Fruit fly (Drosophila melanogaster) whole organism, embryonic: ENCODE measurements around the gene CG6933.

Source experiments
- BEAF-32 ChIP-seq: fragments of 200-800 bp; sonication (Bioruptor generic); optimal IDR thresholded peaks from 3 replicates; lab custom pipeline; 2017; ENCODE audit warnings: missing biosample characterization, missing genetic modification characterization, mild to moderate bottlenecking, moderate library complexity, missing genetic modification reagents
- CG10321 ChIP-seq: fragments of 200-800 bp; sonication (Bioruptor generic); IDR thresholded peaks from 2 replicates; pipeline ENCODE4 v1.3.6; 2022; ENCODE audit warnings: missing biosample characterization, missing genetic modification characterization
- CG10366 ChIP-seq: fragments of 200-800 bp; sonication (Bioruptor generic); IDR thresholded peaks from 2 replicates; pipeline ENCODE4 v1.3.6; 2022; ENCODE audit warnings: missing biosample characterization, missing genetic modification characterization
- CG11398 ChIP-seq: fragments of 200-800 bp; sonication (Bioruptor generic); optimal IDR thresholded peaks from 2 replicates; lab custom pipeline; 2016; ENCODE audit warnings: missing biosample characterization, missing genetic modification characterization
- CG11456 ChIP-seq: fragments of 200-800 bp; sonication (Bioruptor generic); IDR thresholded peaks from 3 replicates; pipeline ENCODE4 v1.3.6; 2022; ENCODE audit warnings: missing biosample characterization, missing genetic modification characterization
- CG12104 ChIP-seq: fragments of 200-800 bp; sonication (Bioruptor generic); optimal IDR thresholded peaks from 3 replicates; lab custom pipeline; 2016; ENCODE audit warnings: missing biosample characterization, missing genetic modification characterization
- CG12236 ChIP-seq: fragments of 200-800 bp; sonication (Bioruptor generic); optimal IDR thresholded peaks from 2 replicates; lab custom pipeline; 2016; ENCODE audit warnings: missing biosample characterization, missing genetic modification characterization
- CG12659 ChIP-seq: fragments of 200-800 bp; sonication (Bioruptor generic); optimal IDR thresholded peaks from 3 replicates; lab custom pipeline; 2017; ENCODE audit warnings: mild to moderate bottlenecking, missing biosample characterization, missing genetic modification reagents, missing genetic modification characterization
- CG13894 ChIP-seq: fragments of 200-800 bp; sonication (Bioruptor generic); optimal IDR thresholded peaks from 3 replicates; lab custom pipeline; 2018; ENCODE audit warnings: missing biosample characterization, mild to moderate bottlenecking, missing genetic modification characterization, moderate library complexity
- CG14441 ChIP-seq: fragments of 200-800 bp; sonication (Bioruptor generic); IDR thresholded peaks from 2 replicates; pipeline ENCODE4 v1.3.6; 2022; ENCODE audit warnings: missing biosample characterization, missing genetic modification characterization
- CG15269 ChIP-seq: fragments of 200-800 bp; sonication (Bioruptor generic); optimal IDR thresholded peaks from 2 replicates; lab custom pipeline; 2018; ENCODE audit warnings: missing biosample characterization, mild to moderate bottlenecking, missing genetic modification characterization, moderate library complexity
- CG15514 ChIP-seq: fragments of 200-800 bp; sonication (Bioruptor generic); optimal IDR thresholded peaks from 3 replicates; lab custom pipeline; 2017; ENCODE audit warnings: missing biosample characterization, missing genetic modification characterization, mild to moderate bottlenecking, moderate library complexity, missing genetic modification reagents
- CG16813 ChIP-seq: fragments of 200-800 bp; sonication (Bioruptor generic); IDR thresholded peaks from 3 replicates; pipeline ENCODE4 v1.3.6; 2022; ENCODE audit warnings: missing biosample characterization, missing genetic modification characterization; ENCODE audit not compliant: partially characterized antibody
- CG16815 ChIP-seq: fragments of 200-800 bp; sonication (Bioruptor generic); optimal IDR thresholded peaks from 3 replicates; lab custom pipeline; 2017; ENCODE audit warnings: missing biosample characterization, mild to moderate bottlenecking, missing genetic modification characterization
- CG18619 ChIP-seq: fragments of 200-800 bp; sonication (Bioruptor generic); optimal IDR thresholded peaks from 3 replicates; lab custom pipeline; 2017; ENCODE audit warnings: missing biosample characterization, mild to moderate bottlenecking, missing genetic modification characterization
- CG2889 ChIP-seq: fragments of 200-800 bp; sonication (Bioruptor generic); IDR thresholded peaks from 3 replicates; pipeline ENCODE4 v1.3.6; 2022; ENCODE audit warnings: missing biosample characterization, missing genetic modification characterization
- CG31441 ChIP-seq: fragments of 200-800 bp; sonication (Bioruptor generic); IDR thresholded peaks from 2 replicates; pipeline ENCODE4 v1.3.6; 2022; ENCODE audit warnings: missing biosample characterization, missing genetic modification characterization
- CG4820 ChIP-seq: fragments of 200-800 bp; sonication (Bioruptor generic); optimal IDR thresholded peaks from 3 replicates; lab custom pipeline; 2016; ENCODE audit warnings: missing biosample characterization, missing genetic modification characterization
- CG5245 ChIP-seq: fragments of 200-800 bp; sonication (Bioruptor generic); optimal IDR thresholded peaks from 3 replicates; lab custom pipeline; 2016; ENCODE audit warnings: missing biosample characterization, missing genetic modification characterization
- CG6254 ChIP-seq: fragments of 200-800 bp; sonication (Bioruptor generic); optimal IDR thresholded peaks from 3 replicates; lab custom pipeline; 2017; ENCODE audit warnings: mild to moderate bottlenecking, missing biosample characterization, missing genetic modification reagents, missing genetic modification characterization
- CG6654 ChIP-seq: fragments of 200-800 bp; sonication (Bioruptor generic); optimal IDR thresholded peaks from 2 replicates; lab custom pipeline; 2017; ENCODE audit warnings: missing biosample characterization, mild to moderate bottlenecking, missing genetic modification characterization
- CHES-1-like ChIP-seq: fragments of 200-800 bp; sonication (Bioruptor generic); optimal IDR thresholded peaks from 2 replicates; lab custom pipeline; 2016; ENCODE audit warnings: missing biosample characterization, missing genetic modification characterization
- Dbx ChIP-seq: fragments of 200-800 bp; sonication (Bioruptor generic); IDR thresholded peaks from 3 replicates; pipeline ENCODE4 v1.3.6; 2022; ENCODE audit warnings: missing biosample characterization, missing genetic modification characterization
- Dref ChIP-seq: fragments of 200-800 bp; sonication (Bioruptor generic); IDR thresholded peaks from 2 replicates; pipeline ENCODE4 v1.3.6; 2022; ENCODE audit warnings: missing biosample characterization, missing genetic modification characterization
- ERR ChIP-seq: fragments of 200-800 bp; sonication (Bioruptor generic); optimal IDR thresholded peaks from 2 replicates; lab custom pipeline; 2016; ENCODE audit warnings: missing biosample characterization, missing genetic modification characterization
- Hr3 ChIP-seq: fragments of 200-800 bp; sonication (Bioruptor generic); optimal IDR thresholded peaks from 3 replicates; lab custom pipeline; 2016; ENCODE audit warnings: missing biosample characterization, missing genetic modification characterization
- Jarid2 ChIP-seq: fragments of 200-800 bp; sonication (Bioruptor generic); optimal IDR thresholded peaks from 3 replicates; lab custom pipeline; 2017; ENCODE audit warnings: mild to moderate bottlenecking, missing biosample characterization, missing genetic modification reagents, missing genetic modification characterization
- MBD-R2 ChIP-seq: fragments of 200-800 bp; sonication (Bioruptor generic); IDR thresholded peaks from 2 replicates; pipeline ENCODE4 v1.3.6; 2022; ENCODE audit warnings: missing biosample characterization, missing genetic modification characterization
- Oli ChIP-seq: fragments of 200-800 bp; sonication (Bioruptor generic); optimal IDR thresholded peaks from 2 replicates; lab custom pipeline; 2018; ENCODE audit warnings: missing biosample characterization, mild to moderate bottlenecking, missing genetic modification characterization, moderate library complexity
- Opbp ChIP-seq: fragments of 200-800 bp; sonication (Bioruptor generic); IDR thresholded peaks from 3 replicates; pipeline ENCODE4 v1.3.6; 2022; ENCODE audit warnings: missing biosample characterization, missing genetic modification characterization; ENCODE audit not compliant: partially characterized antibody
- Ravus ChIP-seq: fragments of 200-800 bp; sonication (Bioruptor generic); IDR thresholded peaks from 2 replicates; pipeline ENCODE4 v1.3.6; 2022; ENCODE audit warnings: missing biosample characterization, missing genetic modification characterization
- Scr ChIP-seq: fragments of 200-800 bp; sonication (Bioruptor generic); IDR thresholded peaks from 2 replicates; pipeline ENCODE4 v1.3.6; 2022; ENCODE audit warnings: missing biosample characterization, missing genetic modification characterization; ENCODE audit not compliant: partially characterized antibody
- Spps ChIP-seq: fragments of 200-800 bp; sonication (Bioruptor generic); optimal IDR thresholded peaks from 2 replicates; lab custom pipeline; 2018; ENCODE audit warnings: missing biosample characterization, mild to moderate bottlenecking, missing genetic modification characterization
- Trl ChIP-seq, 3 experiments: fragments of >200 bp in 2 of 3; fragments of 200-800 bp in 1 of 3; sonication (Bioruptor generic) in 1 of 3; optimal IDR thresholded peaks; 2 replicates in 1 of 3; 3 replicates in 2 of 3; lab custom pipeline; 2016 to 2017; ENCODE audit warnings: missing biosample characterization in 1 of 3, missing genetic modification characterization in 1 of 3
- ab ChIP-seq: fragments of 200-800 bp; sonication (Bioruptor generic); optimal IDR thresholded peaks from 2 replicates; lab custom pipeline; 2016; ENCODE audit warnings: missing biosample characterization, missing genetic modification characterization
- al ChIP-seq: fragments of 200-800 bp; sonication (Bioruptor generic); IDR thresholded peaks from 2 replicates; pipeline ENCODE4 v1.3.6; 2022; ENCODE audit warnings: missing biosample characterization, missing genetic modification characterization
- ci ChIP-seq: fragments of 200-800 bp; sonication (Bioruptor generic); IDR thresholded peaks from 3 replicates; pipeline ENCODE4 v1.3.6; 2022; ENCODE audit warnings: missing biosample characterization, missing genetic modification characterization
- dmrt99B ChIP-seq: fragments of 200-800 bp; sonication (Bioruptor generic); optimal IDR thresholded peaks from 2 replicates; lab custom pipeline; 2018; ENCODE audit warnings: missing biosample characterization, mild to moderate bottlenecking, missing genetic modification characterization, moderate library complexity
- fd102C ChIP-seq: fragments of 200-800 bp; sonication (Bioruptor generic); optimal IDR thresholded peaks from 2 replicates; lab custom pipeline; 2018; ENCODE audit warnings: missing biosample characterization, mild to moderate bottlenecking, missing genetic modification characterization, moderate library complexity
- gcm2 ChIP-seq: fragments of 200-800 bp; sonication (Bioruptor generic); optimal IDR thresholded peaks from 2 replicates; lab custom pipeline; 2016; ENCODE audit warnings: missing biosample characterization, missing genetic modification characterization
- lab ChIP-seq: fragments of 200-800 bp; sonication (Bioruptor generic); optimal IDR thresholded peaks from 3 replicates; lab custom pipeline; 2017; ENCODE audit warnings: missing biosample characterization, missing genetic modification characterization, mild to moderate bottlenecking, moderate library complexity, missing genetic modification reagents
- nerfin-2 ChIP-seq: fragments of 200-800 bp; sonication (Bioruptor generic); IDR thresholded peaks from 2 replicates; pipeline ENCODE4 v1.3.6; 2022; ENCODE audit warnings: missing biosample characterization, missing genetic modification characterization; ENCODE audit not compliant: partially characterized antibody
- run ChIP-seq: fragments of 200-800 bp; sonication (Bioruptor generic); optimal IDR thresholded peaks from 3 replicates; lab custom pipeline; 2018; ENCODE audit warnings: missing biosample characterization, mild to moderate bottlenecking, missing genetic modification characterization
- salm ChIP-seq: fragments of 200-800 bp; sonication (Bioruptor generic); optimal IDR thresholded peaks from 2 replicates; lab custom pipeline; 2018; ENCODE audit warnings: missing biosample characterization, mild to moderate bottlenecking, missing genetic modification characterization
- sc ChIP-seq, 3 experiments: fragments of >200 bp in 2 of 3; fragments of 200-800 bp in 1 of 3; sonication (Bioruptor generic) in 1 of 3; optimal IDR thresholded peaks; 2 replicates in 2 of 3; 3 replicates in 1 of 3; lab custom pipeline; 2017; ENCODE audit warnings: mild to moderate bottlenecking in 1 of 3, missing biosample characterization in 1 of 3, missing genetic modification characterization in 1 of 3, missing genetic modification reagents in 1 of 3
- sisA ChIP-seq: fragments of 200-800 bp; sonication (Bioruptor generic); IDR thresholded peaks from 2 replicates; pipeline ENCODE4 v1.3.6; 2022; ENCODE audit warnings: missing biosample characterization, missing genetic modification characterization
- sob ChIP-seq: fragments of 200-800 bp; sonication (Bioruptor generic); IDR thresholded peaks from 2 replicates; pipeline ENCODE4 v1.3.6; 2022; ENCODE audit warnings: missing biosample characterization, missing genetic modification characterization
- vnd ChIP-seq: fragments of 200-800 bp; sonication (Bioruptor generic); IDR thresholded peaks from 3 replicates; pipeline ENCODE4 v1.3.6; 2022; ENCODE audit warnings: missing biosample characterization, missing genetic modification characterization; ENCODE audit not compliant: partially characterized antibody
- vvl ChIP-seq: fragments of 200-800 bp; sonication (Bioruptor generic); IDR thresholded peaks from 2 replicates; pipeline ENCODE4 v1.3.6; 2022; ENCODE audit warnings: missing biosample characterization, missing genetic modification characterization
- wdn ChIP-seq: fragments of 200-800 bp; sonication (Bioruptor generic); IDR thresholded peaks from 2 replicates; pipeline ENCODE4 v1.3.6; 2022; ENCODE audit warnings: missing biosample characterization, missing genetic modification characterization

CG6933 gene

DNA sequence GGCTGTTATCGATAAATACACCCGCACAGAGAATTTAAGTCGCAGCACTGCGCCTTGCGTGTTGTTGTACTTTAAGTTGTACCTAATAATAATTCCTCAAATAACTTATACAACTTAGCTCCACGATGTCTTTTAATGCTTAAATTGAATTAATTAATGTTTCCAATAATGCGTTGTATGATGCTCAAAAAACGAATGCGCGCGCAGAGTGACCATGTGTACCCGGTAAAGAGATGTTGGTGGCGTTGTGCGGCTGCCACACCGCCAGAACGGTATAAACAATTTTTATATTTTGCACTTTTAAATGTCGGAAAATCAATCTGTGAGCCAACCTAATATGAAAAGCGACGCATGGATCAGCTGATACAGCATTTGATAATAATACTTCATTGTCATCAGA lies 5.9 kb upstream of the CG6933 start (continued):
- no peak for TF ChIP-seq CG10366 (GFP tag; lab: Robert Waterston, UW)
- no peak for TF ChIP-seq CG10321 (GFP tag; lab: Robert Waterston, UW)
- TF ChIP-seq CG11398 (GFP tag; lab: Kevin White, UChicago) = no peak
- TF ChIP-seq CG4820 (GFP tag; lab: Kevin White, UChicago) = no peak
- TF ChIP-seq CG5245 (GFP tag; lab: Kevin White, UChicago) = no peak
- TF ChIP-seq gcm2 (GFP tag; lab: Kevin White, UChicago) = no peak
- TF ChIP-seq sc (optimal IDR thresholded peaks at IDR 0.05; lab: Kevin White, UChicago) = no peak
- no peak for TF ChIP-seq sc (GFP tag; optimal IDR thresholded peaks at IDR 0.05; lab: Kevin White, UChicago)
- no peak for TF ChIP-seq dmrt99B (tag; lab: Kevin White, UChicago)
- no peak for TF ChIP-seq salm (tag; lab: Kevin White, UChicago)
- TF ChIP-seq CG15514 (GFP tag; lab: Kevin White, UChicago) = peak; percentile 68
- TF ChIP-seq vnd (GFP tag; lab: Robert Waterston, UW) = 0 out of 3 replicates have a peak, but pooled peaks have one; percentile 25
- no peak for TF ChIP-seq Hr3 (GFP tag; lab: Kevin White, UChicago)
- no peak for TF ChIP-seq lab (GFP tag; lab: Kevin White, UChicago)
- TF ChIP-seq CG12659 (GFP tag; lab: Kevin White, UChicago) = peak; percentile 66
- no peak for TF ChIP-seq Dbx
- peak; percentile 39; the same call in 1 of the 3 replicates for TF ChIP-seq CG16813 (GFP tag; lab: Robert Waterston, UW)
- no peak for TF ChIP-seq Spps (tag; lab: Kevin White, UChicago)
- TF ChIP-seq ERR (GFP tag; lab: Kevin White, UChicago) = no peak
- peak; percentile 66 for TF ChIP-seq BEAF-32 (GFP tag; lab: Kevin White, UChicago)
- TF ChIP-seq CG13894 (tag; lab: Kevin White, UChicago) = no peak
- no peak for TF ChIP-seq vvl (GFP tag; lab: Robert Waterston, UW)
- no peak for TF ChIP-seq CG6654 (GFP tag; lab: Kevin White, UChicago)
- TF ChIP-seq CG16815 (GFP tag; lab: Kevin White, UChicago) = no peak
- no peak for TF ChIP-seq ab
- peak; percentile 64 for TF ChIP-seq MBD-R2 (GFP tag; lab: Robert Waterston, UW)
- no peak for TF ChIP-seq CG11456 (GFP tag; lab: Robert Waterston, UW)
- no peak for TF ChIP-seq CG2889
- TF ChIP-seq sisA (GFP tag; lab: Robert Waterston, UW) = no peak
- TF ChIP-seq al (GFP tag; lab: Robert Waterston, UW) = no peak
- TF ChIP-seq CG12104 (GFP tag; lab: Kevin White, UChicago) = no peak
- TF ChIP-seq Dref = peak; percentile 58
- no peak for TF ChIP-seq CG6254 (GFP tag; lab: Kevin White, UChicago)
- TF ChIP-seq CG31441 (GFP tag; lab: Robert Waterston, UW) = no peak
- no peak for TF ChIP-seq Jarid2 (GFP tag; lab: Kevin White, UChicago)
- no peak for TF ChIP-seq ci (GFP tag; lab: Robert Waterston, UW)
- no peak for TF ChIP-seq run (tag; lab: Kevin White, UChicago)
- no peak for TF ChIP-seq Oli (tag; lab: Kevin White, UChicago)
- no peak for TF ChIP-seq CG18619 (GFP tag; lab: Kevin White, UChicago)
- peak; percentile 52 for TF ChIP-seq Scr (GFP tag; lab: Robert Waterston, UW)
- TF ChIP-seq Trl (optimal IDR thresholded peaks at IDR 0.05; lab: Kevin White, UChicago) = no peak
- TF ChIP-seq Trl (GFP tag; optimal IDR thresholded peaks at IDR 0.05; lab: Kevin White, UChicago) = no peak
- no peak for TF ChIP-seq nerfin-2
- TF ChIP-seq wdn (GFP tag; lab: Robert Waterston, UW) = no peak
- TF ChIP-seq Ravus (GFP tag; lab: Robert Waterston, UW) = no peak
- TF ChIP-seq sob = no peak
- TF ChIP-seq CG14441 = no peak
- no peak for TF ChIP-seq CG12236
- no peak for TF ChIP-seq Opbp
- peak; percentile 64 for TF ChIP-seq CHES-1-like (GFP tag; lab: Kevin White, UChicago)
- no peak for TF ChIP-seq CG15269 (tag; lab: Kevin White, UChicago)
- no peak for TF ChIP-seq fd102C (GFP tag; lab: Kevin White, UChicago)
